Worm (Caenorhabditis elegans): ENCODE measurements around the gene adss-1.

The adss-1 gene

DNA sequence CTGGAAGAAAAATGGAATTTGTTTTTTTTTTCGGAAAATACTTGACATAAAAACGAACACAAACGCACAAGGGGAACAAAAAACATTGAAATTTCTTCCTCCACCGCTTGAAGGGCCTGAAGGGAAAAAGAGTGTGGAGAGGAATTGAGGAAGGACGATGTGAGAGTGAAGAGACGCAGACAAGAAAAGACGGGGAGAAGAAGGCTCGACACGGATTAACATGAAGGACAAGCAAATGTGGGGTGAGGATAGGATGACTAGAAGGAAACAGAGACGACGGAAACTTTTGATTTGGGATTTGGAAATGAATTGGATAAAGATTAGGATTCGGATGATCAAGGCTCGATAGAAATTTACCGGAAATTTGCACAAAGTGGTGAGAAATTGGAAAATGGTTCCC is 37.3 kb upstream of the adss-1 start:
- TF ChIP-seq hmg-1.2 (GFP tag; IDR thresholded peaks at IDR 0.05) (peak; percentile 40; the same call in 1 of the 2 replicates), lin-35 (GFP tag; optimal IDR thresholded peaks at IDR 0.05) (peak in 1 of 3 experiments; percentile 11), hlh-26 (GFP tag; conservative IDR thresholded peaks at IDR 0.05) (no peak)

- TF ChIP-seq C06A6.2 (GFP tag; conservative IDR thresholded peaks at IDR 0.05) (no peak), F52B5.7 (tag; optimal IDR thresholded peaks at IDR 0.05) (no peak), ceh-79 (tag; optimal IDR thresholded peaks at IDR 0.05) (no peak), lin-26 (GFP tag; IDR thresholded peaks at IDR 0.05) (no peak), B0261.1 (tag; optimal IDR thresholded peaks at IDR 0.05) (no peak), F22D6.2 (tag; optimal IDR thresholded peaks at IDR 0.05) (no peak), ztf-26 (tag; optimal IDR thresholded peaks at IDR 0.05) (no peak)
Observed at ce11 chrV:4857561-4857960, 34.3 kb upstream of the adss-1 start.

DNA sequence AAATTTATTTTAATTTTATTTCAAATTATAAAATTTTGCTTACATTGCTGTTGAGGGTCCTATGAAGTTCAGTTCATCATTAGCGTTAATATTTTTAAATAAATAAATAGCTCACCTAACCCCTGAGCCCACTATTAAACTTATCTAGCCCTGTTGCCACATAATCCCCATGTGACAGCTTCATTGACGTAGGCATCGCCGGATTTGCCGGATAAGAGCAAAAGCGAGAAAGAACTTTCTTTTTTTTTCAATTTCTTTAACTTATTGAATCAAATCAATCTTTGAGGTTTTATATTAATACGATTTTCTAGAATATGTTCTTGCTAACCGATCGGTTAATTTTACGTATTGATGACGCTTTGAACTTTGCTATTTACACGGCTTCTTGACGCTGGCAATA is 28.7 kb upstream of the adss-1 start:
- TF ChIP-seq madf-3 (GFP tag; IDR thresholded peaks at IDR 0.05) (no peak), bed-2 (GFP tag; IDR thresholded peaks at IDR 0.05) (no peak), sea-2 (GFP tag; IDR thresholded peaks at IDR 0.05) (no peak), repo-1 (tag; optimal IDR thresholded peaks at IDR 0.05) (no peak), B0019.2 (GFP tag; conservative IDR thresholded peaks at IDR 0.05) (no peak), ceh-40 (GFP tag; IDR thresholded peaks at IDR 0.05) (no peak), F37B4.10 (GFP tag; IDR thresholded peaks at IDR 0.05) (no peak), lin-35 (GFP tag; optimal IDR thresholded peaks at IDR 0.05) (no peak), rpc-1 (optimal IDR thresholded peaks at IDR 0.05) (no peak), rpc-1 (tag; optimal IDR thresholded peaks at IDR 0.05) (no peak), ztf-3 (GFP tag; optimal IDR thresholded peaks at IDR 0.05) (no peak), tbp1 (GFP tag; optimal IDR thresholded peaks at IDR 0.05) (no peak), F52B5.7 (tag; optimal IDR thresholded peaks at IDR 0.05) (no peak), lin-54 (GFP tag; optimal IDR thresholded peaks at IDR 0.05) (no peak), athp-1 (tag; optimal IDR thresholded peaks at IDR 0.05) (no peak), F55B11.4 (tag; optimal IDR thresholded peaks at IDR 0.05; ENCODE audit: borderline replicate concordance, insufficient read depth) (no peak), ztf-22 (GFP tag; optimal IDR thresholded peaks at IDR 0.05) (no peak), T26A5.8 (tag; optimal IDR thresholded peaks at IDR 0.05) (no peak), mel-28 (tag; optimal IDR thresholded peaks at IDR 0.05; ENCODE audit: borderline replicate concordance) (no peak), ets-4 (GFP tag; optimal IDR thresholded peaks at IDR 0.05) (no peak)

ce11 chrV:4851138-4851537 is 27.9 kb upstream of the adss-1 start, which contains the start of gene nex-4:
nex-4 (plus strand) TSS chrV:4851438.
- no peak for TF ChIP-seq F57A8.1 (GFP tag; optimal IDR thresholded peaks at IDR 0.05)
- no peak for TF ChIP-seq ekl-4 (GFP tag; IDR thresholded peaks at IDR 0.05)
- TF ChIP-seq sdz-38 (tag; optimal IDR thresholded peaks at IDR 0.05), result no peak
- TF ChIP-seq cebp-2 (GFP tag; IDR thresholded peaks at IDR 0.05), result no peak
- no peak for TF ChIP-seq C06A6.2 (GFP tag; conservative IDR thresholded peaks at IDR 0.05)
- no peak for TF ChIP-seq ztf-3 (GFP tag; optimal IDR thresholded peaks at IDR 0.05)
- no peak for TF ChIP-seq F57C9.4 (tag; optimal IDR thresholded peaks at IDR 0.05)
- TF ChIP-seq somi-1 (GFP tag; optimal IDR thresholded peaks at IDR 0.05), result no peak
- TF ChIP-seq hmg-20 (GFP tag; IDR thresholded peaks at IDR 0.05), result no peak

- TF ChIP-seq repo-1 (tag; optimal IDR thresholded peaks at IDR 0.05) (no peak), lsl-1 (GFP tag; optimal IDR thresholded peaks at IDR 0.05) (no peak)
Observed at ce11 chrV:4850446-4850845, 27.2 kb upstream of the adss-1 start.
